Fruit fly (Drosophila melanogaster) S2 (cell line): ENCODE measurements around the gene Tsp26A.

ENCODE experiments used
- CG8478 ChIP-seq: fragments of >200 bp; optimal IDR thresholded peaks from 2 replicates; lab custom pipeline; 2018
- CTCF ChIP-seq, 2 experiments: fragments of >200 bp; optimal IDR thresholded peaks; 2 replicates each; lab custom pipeline; 2018

The Tsp26A gene

dm6 chr2L:6000065-6000464 is at the start of gene Tsp26A:
Gene Tsp26A, plus strand, starts transcription at chr2L:6000228.
- TF ChIP-seq CTCF (optimal IDR thresholded peaks at IDR 0.05; lab: Kevin White, UChicago) (no peak), CG8478 (no peak)

DNA sequence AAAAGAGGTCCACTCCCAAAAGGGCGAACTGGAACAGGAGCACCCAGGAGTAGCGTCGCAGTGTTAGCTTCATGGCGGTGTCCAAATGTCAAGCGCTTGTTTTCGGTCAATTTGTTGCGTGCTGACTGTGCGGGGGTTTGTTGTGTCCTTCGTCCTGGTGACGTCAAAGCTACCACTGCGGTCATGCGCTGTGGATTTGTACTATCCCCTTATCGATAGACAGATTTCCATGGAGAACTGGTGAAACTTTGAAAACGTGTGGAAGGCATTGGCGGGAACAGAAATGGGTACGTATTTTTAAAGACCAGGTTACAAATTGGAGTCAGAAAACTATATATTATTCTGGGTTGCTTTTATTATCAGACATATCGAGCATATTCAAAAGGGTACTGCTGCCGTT is 43.9 kb upstream of the Tsp26A start, which contains the start of gene CG13999:
TSS of gene CG13999 (minus strand) at position 314 of the 400 bp plus-strand sequence.
- TF ChIP-seq CG8478 (no peak), CTCF (optimal IDR thresholded peaks at IDR 0.05; lab: Kevin White, UChicago) (no peak)

- TF ChIP-seq CG8478 (no peak), CTCF (optimal IDR thresholded peaks at IDR 0.05; lab: Kevin White, UChicago) (no peak)
These were observed 43.3 kb upstream of the Tsp26A start, which contains the start of the genes CG13998 and Vm26Ab for dm6 chr2L:5956706-5957105. Gene CG13998, minus strand, starts transcription at chr2L:5956819. Gene Vm26Ab, plus strand, starts transcription at chr2L:5957004.

- no peak for TF ChIP-seq CTCF (optimal IDR thresholded peaks at IDR 0.05; lab: Kevin White, UChicago)
- no peak for TF ChIP-seq CG8478
These were observed 41.3 kb upstream of the Tsp26A start, which contains the start of gene Vm26Ac for dm6 chr2L:5958581-5959177. Gene Vm26Ac, minus strand, starts transcription at chr2L:5958631.

DNA sequence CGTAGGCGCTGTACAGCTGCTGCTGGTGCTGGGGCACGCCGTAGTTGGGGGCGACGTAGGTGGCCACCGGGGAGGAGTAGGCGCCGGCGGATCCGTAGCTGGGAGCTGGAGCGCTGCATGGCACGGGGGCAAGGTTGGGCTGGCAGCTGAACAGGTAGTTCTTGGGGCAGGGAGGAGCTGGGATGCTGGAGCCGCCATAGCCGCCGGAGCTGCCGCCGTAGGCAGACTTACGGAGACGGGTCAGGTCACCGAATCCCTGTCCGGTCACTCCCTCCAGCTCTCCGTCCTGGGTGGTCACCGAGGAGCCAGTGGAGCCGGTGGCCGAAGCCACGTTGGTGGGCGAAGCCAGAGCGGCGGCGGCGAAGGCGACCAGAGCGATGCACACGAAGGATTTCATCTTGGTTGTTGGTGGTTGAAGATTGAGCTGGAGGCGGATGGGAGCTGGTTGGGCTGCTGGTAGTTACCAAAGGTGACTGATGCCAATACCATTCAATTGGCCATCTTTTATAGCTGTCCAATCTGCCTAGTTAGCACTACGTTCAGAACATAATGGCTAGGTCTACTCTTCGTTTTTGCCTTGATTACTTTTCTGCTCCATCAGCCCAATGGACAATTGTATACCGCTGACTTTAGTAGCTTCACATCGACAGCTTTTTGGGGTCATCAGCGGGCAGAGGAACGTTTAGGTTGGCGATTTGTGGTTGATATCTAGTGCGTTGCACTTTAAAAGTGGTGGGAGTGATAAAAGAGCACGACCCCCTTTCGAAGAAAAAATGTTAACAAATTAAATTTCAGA is 40.0 kb upstream of the Tsp26A start, which contains the start of gene Vm26Aa:
TSS of gene Vm26Aa (minus strand) at position 478 of the 796 bp plus-strand sequence.
- TF ChIP-seq CG8478 (no peak), CTCF (optimal IDR thresholded peaks at IDR 0.05; lab: Kevin White, UChicago) (no peak)

- no peak for TF ChIP-seq CTCF (optimal IDR thresholded peaks at IDR 0.05; lab: Kevin White, UChicago)
- no peak for TF ChIP-seq CG8478
These were observed 38.7 kb upstream of the Tsp26A start for dm6 chr2L:5961169-5961918.

DNA sequence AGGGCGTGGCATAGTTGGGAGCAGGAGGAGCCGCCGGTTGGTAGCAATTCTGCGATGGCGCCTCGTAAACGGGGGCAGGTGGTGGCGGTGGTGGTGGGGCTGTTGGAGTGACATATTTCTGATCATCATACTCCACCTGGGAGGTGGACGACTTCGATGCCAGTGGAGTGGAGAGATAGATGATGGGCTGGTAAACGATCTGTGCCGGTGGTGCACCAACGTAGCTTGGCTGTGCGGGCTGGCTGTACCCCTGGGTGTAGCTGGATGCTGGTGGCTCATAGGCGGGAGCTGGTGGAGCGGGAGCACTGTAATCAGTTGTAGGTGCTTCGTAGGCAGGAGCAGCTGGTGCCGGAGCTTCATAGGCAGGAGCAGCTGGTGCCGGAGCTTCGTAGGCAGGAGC is 36.8 kb upstream of the Tsp26A start:
- no peak for TF ChIP-seq CTCF (optimal IDR thresholded peaks at IDR 0.05; lab: Kevin White, UChicago)
- TF ChIP-seq CG8478: no peak

dm6 chr2L:5964211-5964610 is 35.8 kb upstream of the Tsp26A start:
- TF ChIP-seq CG8478: no peak
- no peak for TF ChIP-seq CTCF (optimal IDR thresholded peaks at IDR 0.05; lab: Kevin White, UChicago)

DNA sequence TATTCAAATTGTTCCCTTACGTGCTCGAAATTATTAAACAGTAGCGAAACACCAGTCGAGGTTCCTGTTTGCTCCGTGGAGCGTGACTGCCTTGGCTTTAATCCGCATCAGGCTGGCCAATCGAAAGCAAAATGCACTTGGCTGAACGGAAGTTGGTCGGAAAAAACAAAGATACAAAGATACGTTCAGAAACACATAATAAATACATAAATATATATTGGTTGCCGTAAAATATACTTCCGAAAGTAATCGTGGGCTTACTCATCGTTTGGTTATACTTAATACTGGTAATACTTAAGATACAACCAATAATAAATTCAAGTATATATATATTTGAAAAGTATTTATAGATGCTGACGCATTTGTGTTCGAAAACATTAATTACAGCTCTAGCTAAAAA is 35.2 kb upstream of the Tsp26A start, which contains the start of gene psd:
TSS of gene psd (minus strand) at position 101 of the 400 bp plus-strand sequence.
- TF ChIP-seq CTCF (optimal IDR thresholded peaks at IDR 0.05; lab: Kevin White, UChicago) (no peak), CG8478 (no peak)

DNA sequence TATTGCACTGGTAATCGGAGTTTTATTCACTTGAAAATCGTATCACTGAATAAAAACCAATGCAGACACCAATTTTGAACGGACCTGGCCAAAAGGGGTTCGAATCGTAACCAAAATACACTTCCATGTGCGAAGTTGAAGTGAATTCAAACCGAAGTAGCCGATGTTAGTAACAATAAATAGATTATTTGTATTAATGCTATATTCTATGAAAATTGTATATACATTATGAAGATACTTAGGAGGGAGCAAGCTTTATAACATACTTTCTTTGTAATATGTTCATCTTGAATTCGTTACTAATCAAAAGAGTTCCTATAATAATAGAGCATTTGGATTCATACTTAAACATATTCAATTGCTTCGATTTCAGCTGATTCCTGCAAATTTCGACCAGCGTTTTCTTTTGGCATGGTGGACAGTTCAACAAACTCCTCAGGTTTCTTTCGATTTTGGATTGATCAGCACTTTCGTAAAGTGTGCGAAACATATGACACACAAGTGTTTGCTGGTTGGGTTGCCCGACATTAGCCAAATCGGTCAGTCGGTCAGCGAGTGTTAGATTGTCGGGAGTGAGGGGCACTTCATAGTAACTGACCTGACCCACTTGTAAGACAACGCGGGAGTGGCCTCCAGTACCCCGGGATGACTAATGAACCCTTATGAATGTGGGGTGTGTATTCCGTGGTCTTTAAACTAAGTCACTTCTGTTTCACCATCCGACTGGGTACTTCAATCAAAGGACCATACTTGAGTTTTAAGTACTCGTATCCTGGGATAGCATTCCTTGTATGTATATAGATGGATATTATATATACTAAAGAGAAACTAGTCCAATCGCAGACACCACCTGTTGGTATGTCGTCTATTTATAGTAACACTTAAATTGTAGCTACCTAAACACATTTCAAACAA is 32.1 kb upstream of the Tsp26A start, which contains the start of the genes CG13992 and Ucp4C:
TSS of gene CG13992 (minus strand) at position 51 of the 915 bp plus-strand sequence.
TSS of gene Ucp4C (plus strand) at position 865 of the 915 bp plus-strand sequence.
- no peak for TF ChIP-seq CG8478
- no peak for TF ChIP-seq CTCF (optimal IDR thresholded peaks at IDR 0.05; lab: Kevin White, UChicago)

DNA sequence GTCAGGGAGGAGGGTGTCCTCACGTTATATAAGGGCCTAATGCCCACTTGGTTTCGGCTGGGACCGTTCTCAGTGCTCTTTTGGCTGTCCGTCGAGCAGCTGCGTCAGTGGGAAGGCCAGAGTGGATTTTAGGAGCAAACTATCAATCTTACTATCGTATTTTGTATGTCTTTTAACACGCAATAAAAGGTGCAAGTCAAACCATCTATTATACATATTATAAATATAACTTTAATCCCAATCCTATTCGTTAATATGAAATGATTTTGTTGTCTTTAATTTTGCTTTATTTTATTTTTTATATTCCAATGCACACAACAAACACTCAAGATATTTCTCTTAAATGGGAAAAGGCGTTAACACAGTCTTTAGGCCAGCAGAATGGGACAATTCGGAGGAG is 30.5 kb upstream of the Tsp26A start, which contains the start of gene Ucp4B:
TSS of gene Ucp4B (plus strand) at position 301 of the 400 bp plus-strand sequence.
- TF ChIP-seq CTCF (optimal IDR thresholded peaks at IDR 0.05; lab: Kevin White, UChicago) (no peak), CG8478 (no peak)

DNA sequence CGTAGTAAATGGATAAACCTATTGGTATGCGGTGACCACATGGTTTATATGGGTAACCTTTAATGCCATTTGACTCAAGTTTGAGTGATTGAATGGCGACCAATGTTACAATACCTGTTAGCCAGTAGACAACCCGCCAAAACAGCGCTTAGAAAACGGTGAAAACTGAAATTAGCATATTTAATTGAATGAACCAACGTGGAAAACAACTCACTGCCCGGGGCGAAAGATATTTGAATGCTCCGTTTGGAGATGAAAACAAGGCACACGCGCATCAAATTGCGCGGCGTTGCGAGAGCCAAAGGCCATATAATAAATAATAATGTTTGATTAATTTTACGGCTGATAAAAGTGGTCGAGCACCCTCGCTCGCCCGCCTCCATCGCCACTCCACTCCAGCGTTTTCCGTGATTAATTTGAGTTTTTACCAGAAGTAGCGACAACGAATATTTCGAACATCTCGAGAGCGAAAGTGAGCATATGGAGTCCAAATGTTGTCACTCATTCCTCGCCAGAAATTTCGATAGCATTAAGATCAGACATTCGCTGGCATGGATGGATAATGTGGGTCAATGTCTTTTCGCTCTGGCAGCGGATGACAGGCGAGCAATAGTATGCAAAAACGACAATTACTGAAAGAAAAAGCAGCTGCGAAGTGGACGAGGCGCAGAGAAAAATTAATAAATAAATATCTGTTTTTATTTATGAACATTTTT is 28.8 kb upstream of the Tsp26A start:
- TF ChIP-seq CG8478 (no peak), CTCF (optimal IDR thresholded peaks at IDR 0.05; lab: Kevin White, UChicago) (no peak)

DNA sequence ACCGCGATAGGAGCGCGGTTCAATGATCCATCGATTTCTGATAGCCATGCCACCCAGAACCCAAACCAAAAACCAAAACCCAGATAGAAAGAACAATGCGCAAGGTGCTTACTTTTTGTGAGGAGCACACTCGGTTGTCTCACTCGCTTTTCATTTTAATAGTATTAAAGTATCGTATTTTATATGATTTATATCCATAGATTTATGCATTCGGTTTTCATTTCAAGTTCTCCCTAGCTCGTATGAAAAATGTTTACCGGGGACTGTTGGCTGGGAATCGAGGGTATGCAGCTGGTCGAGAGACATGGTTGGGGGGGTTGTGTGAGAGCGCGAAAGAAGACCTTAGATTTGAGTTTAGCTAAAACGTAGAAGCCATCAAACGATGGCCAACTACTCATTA is 28.0 kb upstream of the Tsp26A start:
- TF ChIP-seq CG8478: no peak
- no peak for TF ChIP-seq CTCF (optimal IDR thresholded peaks at IDR 0.05; lab: Kevin White, UChicago)
